Fruit fly (Drosophila melanogaster) whole organism, embryonic: ENCODE results near the gene CG1622.

Source experiments
- Adf1 ChIP-seq: fragments of 200-800 bp; sonication (Bioruptor generic); IDR thresholded peaks from 2 replicates; pipeline ENCODE4 v1.3.6; 2022; ENCODE audit warnings: missing biosample characterization, missing genetic modification characterization
- B-H2 ChIP-seq: fragments of 200-800 bp; sonication (Bioruptor generic); optimal IDR thresholded peaks from 2 replicates; lab custom pipeline; 2018; ENCODE audit warnings: missing biosample characterization, mild to moderate bottlenecking, missing genetic modification characterization
- Bdp1 ChIP-seq: fragments of 200-800 bp; sonication (Bioruptor generic); optimal IDR thresholded peaks from 3 replicates; lab custom pipeline; 2016; ENCODE audit warnings: missing biosample characterization, missing genetic modification characterization
- BtbVII ChIP-seq: fragments of 200-800 bp; sonication (Bioruptor generic); optimal IDR thresholded peaks from 3 replicates; lab custom pipeline; 2017; ENCODE audit warnings: missing biosample characterization, mild to moderate bottlenecking, missing genetic modification characterization
- CG10366 ChIP-seq: fragments of 200-800 bp; sonication (Bioruptor generic); IDR thresholded peaks from 2 replicates; pipeline ENCODE4 v1.3.6; 2022; ENCODE audit warnings: missing biosample characterization, missing genetic modification characterization
- CG10654 ChIP-seq: fragments of 200-800 bp; sonication (Bioruptor generic); optimal IDR thresholded peaks from 2 replicates; lab custom pipeline; 2016; ENCODE audit warnings: missing biosample characterization, missing genetic modification characterization
- CG12391 ChIP-seq: fragments of 200-800 bp; sonication (Bioruptor generic); optimal IDR thresholded peaks from 3 replicates; lab custom pipeline; 2018; ENCODE audit warnings: missing biosample characterization, mild to moderate bottlenecking, missing genetic modification characterization, moderate library complexity
- CG13424 ChIP-seq: fragments of 200-800 bp; sonication (Bioruptor generic); optimal IDR thresholded peaks from 2 replicates; lab custom pipeline; 2019; ENCODE audit warnings: missing biosample characterization, mild to moderate bottlenecking, missing genetic modification characterization, moderate library complexity
- CG15073 ChIP-seq: fragments of 200-800 bp; sonication (Bioruptor generic); optimal IDR thresholded peaks from 2 replicates; lab custom pipeline; 2016; ENCODE audit warnings: missing biosample characterization, missing genetic modification characterization
- CG1603 ChIP-seq: fragments of 200-800 bp; sonication (Bioruptor generic); optimal IDR thresholded peaks from 2 replicates; lab custom pipeline; 2019; ENCODE audit warnings: missing biosample characterization, mild to moderate bottlenecking, missing genetic modification characterization, moderate library complexity
- CG16779 ChIP-seq: fragments of 200-800 bp; sonication (Bioruptor generic); IDR thresholded peaks from 2 replicates; pipeline ENCODE4 v1.3.6; 2022; ENCODE audit warnings: missing biosample characterization, missing genetic modification characterization
- CG16815 ChIP-seq: fragments of 200-800 bp; sonication (Bioruptor generic); optimal IDR thresholded peaks from 3 replicates; lab custom pipeline; 2017; ENCODE audit warnings: missing biosample characterization, mild to moderate bottlenecking, missing genetic modification characterization
- CG17186 ChIP-seq: fragments of 200-800 bp; sonication (Bioruptor generic); optimal IDR thresholded peaks from 3 replicates; lab custom pipeline; 2017; ENCODE audit warnings: missing biosample characterization, missing genetic modification reagents, missing genetic modification characterization
- CG2678 ChIP-seq: fragments of 200-800 bp; sonication (Bioruptor generic); optimal IDR thresholded peaks from 3 replicates; lab custom pipeline; 2019; ENCODE audit warnings: missing biosample characterization, mild to moderate bottlenecking, missing genetic modification characterization, moderate library complexity
- CG2712 ChIP-seq: fragments of 200-800 bp; optimal IDR thresholded peaks from 3 replicates; lab custom pipeline; 2019; ENCODE audit warnings: missing biosample characterization, mild to moderate bottlenecking, missing genetic modification characterization, moderate library complexity
- CG30020 ChIP-seq: fragments of 200-800 bp; optimal IDR thresholded peaks from 2 replicates; lab custom pipeline; 2019; ENCODE audit warnings: missing biosample characterization, mild to moderate bottlenecking, missing genetic modification characterization, moderate library complexity
- CG32767 ChIP-seq: fragments of 200-800 bp; sonication (Bioruptor generic); IDR thresholded peaks from 2 replicates; pipeline ENCODE4 v1.3.6; 2022; ENCODE audit warnings: missing biosample characterization, missing genetic modification characterization
- CG42726 ChIP-seq: fragments of 200-800 bp; sonication (Bioruptor generic); IDR thresholded peaks from 2 replicates; pipeline ENCODE4 v1.3.6; 2022; ENCODE audit warnings: missing biosample characterization, missing genetic modification characterization; ENCODE audit not compliant: partially characterized antibody
- CG4424 ChIP-seq: fragments of 200-800 bp; sonication (Bioruptor generic); optimal IDR thresholded peaks from 3 replicates; lab custom pipeline; 2016; ENCODE audit warnings: missing biosample characterization, missing genetic modification characterization
- CG6765 ChIP-seq: fragments of 200-800 bp; sonication (Bioruptor generic); optimal IDR thresholded peaks from 3 replicates; lab custom pipeline; 2017; ENCODE audit warnings: missing biosample characterization, mild to moderate bottlenecking, missing genetic modification characterization
- CG9609 ChIP-seq: fragments of 200-800 bp; sonication (Bioruptor generic); optimal IDR thresholded peaks from 3 replicates; lab custom pipeline; 2016; ENCODE audit warnings: missing biosample characterization, missing genetic modification characterization
- D ChIP-seq, 2 experiments: fragments of 200-800 bp in 1 of 2; fragments of >200 bp in 1 of 2; sonication (Bioruptor generic) in 1 of 2; optimal IDR thresholded peaks; 2 replicates in 1 of 2; 3 replicates in 1 of 2; lab custom pipeline; 2017; ENCODE audit warnings: mild to moderate bottlenecking in 1 of 2, missing biosample characterization in 1 of 2, missing genetic modification characterization in 1 of 2, missing genetic modification reagents in 1 of 2
- Eip74EF ChIP-seq, 2 experiments: fragments of 200-800 bp in 1 of 2; fragments of >200 bp in 1 of 2; sonication (Bioruptor generic) in 1 of 2; optimal IDR thresholded peaks; 2 replicates each; lab custom pipeline; 2017 to 2019; ENCODE audit warnings: missing biosample characterization in 2 of 2, missing genetic modification characterization in 2 of 2, mild to moderate bottlenecking in 1 of 2, moderate library complexity in 1 of 2
- Elba2 ChIP-seq: fragments of 200-800 bp; sonication (Bioruptor generic); optimal IDR thresholded peaks from 3 replicates; lab custom pipeline; 2016; ENCODE audit warnings: missing biosample characterization, missing genetic modification characterization
- Ets65A ChIP-seq: fragments of 200-800 bp; sonication (Bioruptor generic); peaks from one replicate; lab custom pipeline; 2016; ENCODE audit warnings: missing biosample characterization, missing genetic modification characterization
- HLH3B ChIP-seq: fragments of 200-800 bp; sonication (Bioruptor generic); IDR thresholded peaks from 2 replicates; pipeline ENCODE4 v1.3.6; 2022; ENCODE audit warnings: missing biosample characterization, missing genetic modification characterization
- HLH4C ChIP-seq: fragments of 200-800 bp; sonication (Bioruptor generic); IDR thresholded peaks from 3 replicates; pipeline ENCODE4 v1.3.6; 2022; ENCODE audit warnings: missing biosample characterization, missing genetic modification characterization; ENCODE audit not compliant: partially characterized antibody
- HmgD ChIP-seq: fragments of 200-800 bp; sonication (Bioruptor generic); optimal IDR thresholded peaks from 3 replicates; lab custom pipeline; 2016; ENCODE audit warnings: missing biosample characterization, missing genetic modification characterization
- Hmx ChIP-seq: fragments of 200-800 bp; sonication (Bioruptor generic); optimal IDR thresholded peaks from 2 replicates; lab custom pipeline; 2016; ENCODE audit warnings: missing biosample characterization, missing genetic modification characterization
- Kr ChIP-seq: fragments of 200-800 bp; sonication (Bioruptor generic); optimal IDR thresholded peaks from 2 replicates; lab custom pipeline; 2017; ENCODE audit warnings: missing biosample characterization, mild to moderate bottlenecking, missing genetic modification characterization
- Meics ChIP-seq: fragments of 200-800 bp; sonication (Bioruptor generic); optimal IDR thresholded peaks from 2 replicates; lab custom pipeline; 2017; ENCODE audit warnings: missing biosample characterization, mild to moderate bottlenecking, missing genetic modification characterization
- Pdp1 ChIP-seq, 2 experiments: fragments of 200-800 bp; sonication (Bioruptor generic); optimal IDR thresholded peaks; 3 replicates each; lab custom pipeline; 2016; ENCODE audit warnings: missing biosample characterization in 2 of 2, missing genetic modification characterization in 2 of 2, mild to moderate bottlenecking in 1 of 2, moderate library complexity in 1 of 2
- Vsx1 ChIP-seq: fragments of 200-800 bp; sonication (Bioruptor generic); optimal IDR thresholded peaks from 2 replicates; lab custom pipeline; 2017; ENCODE audit warnings: missing biosample characterization, mild to moderate bottlenecking, missing genetic modification characterization, missing genetic modification reagents
- Xbp1 ChIP-seq: fragments of 200-800 bp; sonication (Bioruptor generic); optimal IDR thresholded peaks from 3 replicates; lab custom pipeline; 2016; ENCODE audit warnings: missing biosample characterization, mild to moderate bottlenecking, missing genetic modification characterization
- ato ChIP-seq: fragments of 200-800 bp; sonication (Bioruptor generic); IDR thresholded peaks from 2 replicates; pipeline ENCODE4 v1.3.6; 2022; ENCODE audit warnings: missing biosample characterization, missing genetic modification characterization; ENCODE audit not compliant: partially characterized antibody
- cwo ChIP-seq: fragments of 200-800 bp; sonication (Bioruptor generic); optimal IDR thresholded peaks from 3 replicates; lab custom pipeline; 2017; ENCODE audit warnings: missing biosample characterization, missing genetic modification characterization, mild to moderate bottlenecking, moderate library complexity, missing genetic modification reagents
- dysf ChIP-seq: fragments of 200-800 bp; sonication (Bioruptor generic); IDR thresholded peaks from 3 replicates; pipeline ENCODE4 v1.3.6; 2022; ENCODE audit warnings: missing biosample characterization, missing genetic modification characterization
- fru ChIP-seq: fragments of >200 bp; optimal IDR thresholded peaks from 2 replicates; lab custom pipeline; 2017
- ind ChIP-seq: fragments of 200-800 bp; sonication (Bioruptor generic); optimal IDR thresholded peaks from 3 replicates; lab custom pipeline; 2016; ENCODE audit warnings: missing biosample characterization, missing genetic modification characterization
- inv ChIP-seq: fragments of 200-800 bp; sonication (Bioruptor generic); IDR thresholded peaks from 2 replicates; pipeline ENCODE4 v1.3.6; 2022; ENCODE audit warnings: missing biosample characterization, missing genetic modification characterization; ENCODE audit not compliant: partially characterized antibody
- jigr1 ChIP-seq: fragments of 200-800 bp; sonication (Bioruptor generic); IDR thresholded peaks from 3 replicates; pipeline ENCODE4 v1.3.6; 2022; ENCODE audit warnings: missing biosample characterization, missing genetic modification characterization
- lab ChIP-seq: fragments of 200-800 bp; sonication (Bioruptor generic); optimal IDR thresholded peaks from 3 replicates; lab custom pipeline; 2017; ENCODE audit warnings: missing biosample characterization, missing genetic modification characterization, mild to moderate bottlenecking, moderate library complexity, missing genetic modification reagents
- oc ChIP-seq: fragments of 200-800 bp; sonication (Bioruptor generic); optimal IDR thresholded peaks from 2 replicates; lab custom pipeline; 2018; ENCODE audit warnings: missing biosample characterization, mild to moderate bottlenecking, missing genetic modification characterization, moderate library complexity
- psq ChIP-seq: fragments of 200-800 bp; sonication (Bioruptor generic); optimal IDR thresholded peaks from 2 replicates; lab custom pipeline; 2017; ENCODE audit warnings: missing biosample characterization, missing genetic modification characterization
- pzg ChIP-seq: fragments of 200-800 bp; sonication (Bioruptor generic); optimal IDR thresholded peaks from 3 replicates; lab custom pipeline; 2018; ENCODE audit warnings: missing biosample characterization, mild to moderate bottlenecking, missing genetic modification characterization, moderate library complexity
- salm ChIP-seq: fragments of 200-800 bp; sonication (Bioruptor generic); optimal IDR thresholded peaks from 2 replicates; lab custom pipeline; 2018; ENCODE audit warnings: missing biosample characterization, mild to moderate bottlenecking, missing genetic modification characterization
- seq ChIP-seq: fragments of 200-800 bp; sonication (Bioruptor generic); IDR thresholded peaks from 2 replicates; pipeline ENCODE4 v1.3.6; 2022; ENCODE audit warnings: missing biosample characterization, missing genetic modification characterization
- so ChIP-seq: fragments of 200-800 bp; sonication (Bioruptor generic); IDR thresholded peaks from 3 replicates; pipeline ENCODE4 v1.3.6; 2022; ENCODE audit warnings: missing biosample characterization, missing genetic modification characterization
- tap ChIP-seq: fragments of 200-800 bp; optimal IDR thresholded peaks from 3 replicates; lab custom pipeline; 2019; ENCODE audit warnings: missing biosample characterization, mild to moderate bottlenecking, missing genetic modification characterization, moderate library complexity
- tx ChIP-seq: fragments of 200-800 bp; sonication (Bioruptor generic); optimal IDR thresholded peaks from 2 replicates; lab custom pipeline; 2016; ENCODE audit warnings: missing biosample characterization, missing genetic modification characterization

The CG1622 gene

dm6 chrX:13281244-13281877 is 15.5 kb upstream of the CG1622 start:
- TF ChIP-seq inv (GFP tag; lab: Robert Waterston, UW) (no peak), Elba2 (GFP tag; lab: Kevin White, UChicago) (no peak), Xbp1 (GFP tag; lab: Kevin White, UChicago) (no peak), dysf (GFP tag; lab: Robert Waterston, UW) (no peak; the same call in 2 of the 3 replicates), Kr (no peak), CG13424 (tag; lab: Kevin White, UChicago) (no peak), seq (GFP tag; lab: Robert Waterston, UW) (no peak), fru (lab: Kevin White, UChicago) (no peak), CG16779 (GFP tag; lab: Robert Waterston, UW) (no peak), CG2712 (no peak), Vsx1 (GFP tag; lab: Kevin White, UChicago) (no peak), cwo (GFP tag; lab: Kevin White, UChicago) (no peak), Eip74EF (GFP tag; optimal IDR thresholded peaks at IDR 0.05; lab: Kevin White, UChicago) (peak in 1 of 2 experiments; percentile 10), Pdp1 (GFP tag; optimal IDR thresholded peaks at IDR 0.05; lab: Kevin White, UChicago) (peak in 1 of 2 experiments; percentile 37), CG15073 (no peak), CG10654 (GFP tag; lab: Kevin White, UChicago) (no peak), CG16815 (GFP tag; lab: Kevin White, UChicago) (no peak), D (optimal IDR thresholded peaks at IDR 0.05; lab: Kevin White, UChicago) (no peak), D (GFP tag; optimal IDR thresholded peaks at IDR 0.05; lab: Kevin White, UChicago) (no peak), oc (tag; lab: Kevin White, UChicago) (no peak), HLH3B (GFP tag; lab: Robert Waterston, UW) (no peak), HmgD (GFP tag; lab: Kevin White, UChicago) (no peak), CG10366 (GFP tag; lab: Robert Waterston, UW) (no peak), CG42726 (GFP tag; lab: Robert Waterston, UW) (0 out of 2 replicates have a peak, but pooled peaks have one; percentile 9), Hmx (no peak), CG4424 (GFP tag; lab: Kevin White, UChicago) (no peak), B-H2 (GFP tag; lab: Kevin White, UChicago) (peak; percentile 5), ind (no peak), CG6765 (GFP tag; lab: Kevin White, UChicago) (peak; percentile 26), Adf1 (GFP tag; lab: Robert Waterston, UW) (no peak), psq (no peak), CG32767 (GFP tag; lab: Robert Waterston, UW) (no peak), lab (GFP tag; lab: Kevin White, UChicago) (peak; percentile 59), ato (GFP tag; lab: Robert Waterston, UW) (no peak), tap (tag; lab: Kevin White, UChicago) (no peak), so (GFP tag; lab: Robert Waterston, UW) (no peak), Meics (GFP tag; lab: Kevin White, UChicago) (peak; percentile 3), salm (tag; lab: Kevin White, UChicago) (no peak), BtbVII (peak; percentile 39), HLH4C (GFP tag; lab: Robert Waterston, UW) (no peak), Ets65A (GFP tag; lab: Kevin White, UChicago) (peak; percentile 36), CG12391 (no peak), Bdp1 (no peak), CG17186 (no peak), jigr1 (GFP tag; lab: Robert Waterston, UW) (no peak), CG30020 (no peak), pzg (no peak), CG2678 (tag; lab: Kevin White, UChicago) (no peak), CG1603 (tag; lab: Kevin White, UChicago) (no peak), CG9609 (GFP tag; lab: Kevin White, UChicago) (no peak), tx (GFP tag; lab: Kevin White, UChicago) (peak; percentile 8)
